Fruit fly (Drosophila melanogaster) whole organism, embryonic: Measurements from ENCODE around the gene Son.

ENCODE experiments used
- Abd-B ChIP-seq: fragments of 200-800 bp; sonication (Bioruptor generic); optimal IDR thresholded peaks from 2 replicates; lab custom pipeline; 2018; ENCODE audit warnings: missing biosample characterization, mild to moderate bottlenecking, missing genetic modification characterization, moderate library complexity
- Adf1 ChIP-seq: fragments of 200-800 bp; sonication (Bioruptor generic); IDR thresholded peaks from 2 replicates; pipeline ENCODE4 v1.3.6; 2022; ENCODE audit warnings: missing biosample characterization, missing genetic modification characterization
- CG10565 ChIP-seq: fragments of 200-800 bp; sonication (Bioruptor generic); optimal IDR thresholded peaks from 3 replicates; lab custom pipeline; 2016; ENCODE audit warnings: missing biosample characterization, mild to moderate bottlenecking, missing genetic modification characterization
- CG11093 ChIP-seq: fragments of 200-800 bp; sonication (Bioruptor generic); IDR thresholded peaks from 3 replicates; pipeline ENCODE4 v1.3.6; 2022; ENCODE audit warnings: missing biosample characterization, missing genetic modification characterization
- CG12219 ChIP-seq: fragments of 200-800 bp; sonication (Bioruptor generic); optimal IDR thresholded peaks from 3 replicates; lab custom pipeline; 2018; ENCODE audit warnings: missing biosample characterization, mild to moderate bottlenecking, missing genetic modification characterization
- CG12942 ChIP-seq: fragments of 200-800 bp; sonication (Bioruptor generic); optimal IDR thresholded peaks from 3 replicates; lab custom pipeline; 2016; ENCODE audit warnings: missing biosample characterization, missing genetic modification characterization
- CG13296 ChIP-seq: fragments of 200-800 bp; sonication (Bioruptor generic); optimal IDR thresholded peaks from 3 replicates; lab custom pipeline; 2018; ENCODE audit warnings: missing biosample characterization, mild to moderate bottlenecking, missing genetic modification characterization
- CG1529 ChIP-seq: fragments of 200-800 bp; sonication (Bioruptor generic); optimal IDR thresholded peaks from 3 replicates; lab custom pipeline; 2018; ENCODE audit warnings: missing biosample characterization, missing genetic modification characterization
- CG17385 ChIP-seq: fragments of 200-800 bp; sonication (Bioruptor generic); optimal IDR thresholded peaks from 3 replicates; lab custom pipeline; 2018; ENCODE audit warnings: missing biosample characterization, mild to moderate bottlenecking, missing genetic modification characterization
- CG17912 ChIP-seq: fragments of 200-800 bp; sonication (Bioruptor generic); optimal IDR thresholded peaks from 2 replicates; lab custom pipeline; 2018; ENCODE audit warnings: missing biosample characterization, mild to moderate bottlenecking, missing genetic modification characterization
- CG1832 ChIP-seq: fragments of 200-800 bp; sonication (Bioruptor generic); optimal IDR thresholded peaks from 2 replicates; lab custom pipeline; 2017; ENCODE audit warnings: missing biosample characterization, mild to moderate bottlenecking, missing genetic modification characterization, inconsistent platforms
- CG30020 ChIP-seq: fragments of 200-800 bp; optimal IDR thresholded peaks from 2 replicates; lab custom pipeline; 2019; ENCODE audit warnings: missing biosample characterization, mild to moderate bottlenecking, missing genetic modification characterization, moderate library complexity
- CG3838 ChIP-seq: fragments of 200-800 bp; sonication (Bioruptor generic); optimal IDR thresholded peaks from 3 replicates; lab custom pipeline; 2016; ENCODE audit warnings: missing biosample characterization, missing genetic modification characterization
- CG3995 ChIP-seq: fragments of 200-800 bp; sonication (Bioruptor generic); optimal IDR thresholded peaks from 3 replicates; lab custom pipeline; 2016; ENCODE audit warnings: missing biosample characterization, missing genetic modification characterization
- CG43689 ChIP-seq: fragments of 200-800 bp; sonication (Bioruptor generic); IDR thresholded peaks from 2 replicates; pipeline ENCODE4 v1.3.6; 2022; ENCODE audit warnings: missing biosample characterization, missing genetic modification characterization
- CG4424 ChIP-seq: fragments of 200-800 bp; sonication (Bioruptor generic); optimal IDR thresholded peaks from 3 replicates; lab custom pipeline; 2016; ENCODE audit warnings: missing biosample characterization, missing genetic modification characterization
- CG4854 ChIP-seq: fragments of 200-800 bp; sonication (Bioruptor generic); optimal IDR thresholded peaks from 2 replicates; lab custom pipeline; 2016; ENCODE audit warnings: missing biosample characterization, missing genetic modification characterization, inconsistent platforms
- CG7987 ChIP-seq: fragments of 200-800 bp; sonication (Bioruptor generic); optimal IDR thresholded peaks from 2 replicates; lab custom pipeline; 2018; ENCODE audit warnings: missing biosample characterization, mild to moderate bottlenecking, missing genetic modification characterization, moderate library complexity
- Chrac-16 ChIP-seq: fragments of 200-800 bp; sonication (Bioruptor generic); optimal IDR thresholded peaks from 3 replicates; lab custom pipeline; 2016; ENCODE audit warnings: missing biosample characterization, missing genetic modification characterization
- Dad ChIP-seq: fragments of 200-800 bp; sonication (Bioruptor generic); optimal IDR thresholded peaks from 3 replicates; lab custom pipeline; 2016; ENCODE audit warnings: missing biosample characterization, missing genetic modification characterization
- Dbx ChIP-seq: fragments of 200-800 bp; sonication (Bioruptor generic); IDR thresholded peaks from 3 replicates; pipeline ENCODE4 v1.3.6; 2022; ENCODE audit warnings: missing biosample characterization, missing genetic modification characterization
- Dek ChIP-seq: fragments of 200-800 bp; sonication (Bioruptor generic); optimal IDR thresholded peaks from 3 replicates; lab custom pipeline; 2019; ENCODE audit warnings: missing biosample characterization, mild to moderate bottlenecking, missing genetic modification characterization, moderate library complexity
- Eip74EF ChIP-seq, 2 experiments: fragments of 200-800 bp in 1 of 2; fragments of >200 bp in 1 of 2; sonication (Bioruptor generic) in 1 of 2; optimal IDR thresholded peaks; 2 replicates each; lab custom pipeline; 2017 to 2019; ENCODE audit warnings: missing biosample characterization in 2 of 2, missing genetic modification characterization in 2 of 2, mild to moderate bottlenecking in 1 of 2, moderate library complexity in 1 of 2
- NC2α ChIP-seq: fragments of 200-800 bp; sonication (Bioruptor generic); optimal IDR thresholded peaks from 2 replicates; lab custom pipeline; 2016; ENCODE audit warnings: missing biosample characterization, missing genetic modification characterization
- ara ChIP-seq: fragments of 200-800 bp; sonication (Bioruptor generic); IDR thresholded peaks from 2 replicates; pipeline ENCODE4 v1.3.6; 2022; ENCODE audit warnings: missing biosample characterization, missing genetic modification characterization
- ase ChIP-seq: fragments of 200-800 bp; sonication (Bioruptor generic); IDR thresholded peaks from 3 replicates; pipeline ENCODE4 v1.3.6; 2022; ENCODE audit warnings: missing biosample characterization, missing genetic modification characterization
- ato ChIP-seq: fragments of 200-800 bp; sonication (Bioruptor generic); IDR thresholded peaks from 2 replicates; pipeline ENCODE4 v1.3.6; 2022; ENCODE audit warnings: missing biosample characterization, missing genetic modification characterization; ENCODE audit not compliant: partially characterized antibody
- caup ChIP-seq: fragments of 200-800 bp; sonication (Bioruptor generic); optimal IDR thresholded peaks from 3 replicates; lab custom pipeline; 2017; ENCODE audit warnings: missing biosample characterization, mild to moderate bottlenecking, missing genetic modification characterization, moderate library complexity; ENCODE audit not compliant: severe bottlenecking
- chm ChIP-seq: fragments of 200-800 bp; sonication (Bioruptor generic); IDR thresholded peaks from 2 replicates; pipeline ENCODE4 v1.3.6; 2022; ENCODE audit warnings: missing biosample characterization, missing genetic modification characterization
- corto ChIP-seq: fragments of 200-800 bp; sonication (Bioruptor generic); optimal IDR thresholded peaks from 2 replicates; lab custom pipeline; 2016; ENCODE audit warnings: missing biosample characterization, mild to moderate bottlenecking, missing genetic modification characterization, moderate library complexity
- danr ChIP-seq: fragments of 200-800 bp; sonication (Bioruptor generic); IDR thresholded peaks from 2 replicates; pipeline ENCODE4 v1.3.6; 2022; ENCODE audit warnings: missing biosample characterization, missing genetic modification characterization
- dati ChIP-seq: fragments of 200-800 bp; sonication (Bioruptor generic); IDR thresholded peaks from 2 replicates; pipeline ENCODE4 v1.3.6; 2022; ENCODE audit warnings: missing biosample characterization, missing genetic modification characterization
- disco-r ChIP-seq: fragments of 200-800 bp; sonication (Bioruptor generic); optimal IDR thresholded peaks from 2 replicates; lab custom pipeline; 2016; ENCODE audit warnings: missing biosample characterization, missing genetic modification characterization
- dmrt11E ChIP-seq: fragments of 200-800 bp; sonication (Bioruptor generic); optimal IDR thresholded peaks from 3 replicates; lab custom pipeline; 2018; ENCODE audit warnings: missing biosample characterization, mild to moderate bottlenecking, missing genetic modification characterization, moderate library complexity
- dmrt99B ChIP-seq: fragments of 200-800 bp; sonication (Bioruptor generic); optimal IDR thresholded peaks from 2 replicates; lab custom pipeline; 2018; ENCODE audit warnings: missing biosample characterization, mild to moderate bottlenecking, missing genetic modification characterization, moderate library complexity
- esg ChIP-seq: fragments of 200-800 bp; sonication (Bioruptor generic); conservative IDR thresholded peaks from 2 replicates; pipeline ENCODE4 v1.3.6; 2022; ENCODE audit warnings: missing biosample characterization, missing genetic modification characterization
- gem ChIP-seq: fragments of 200-800 bp; sonication (Bioruptor generic); optimal IDR thresholded peaks from 2 replicates; lab custom pipeline; 2019; ENCODE audit warnings: missing biosample characterization, mild to moderate bottlenecking, missing genetic modification characterization, moderate library complexity
- gro ChIP-seq: fragments of 200-800 bp; sonication (Bioruptor generic); optimal IDR thresholded peaks from 2 replicates; lab custom pipeline; 2016; ENCODE audit warnings: missing biosample characterization, missing genetic modification characterization
- her ChIP-seq: fragments of 200-800 bp; sonication (Bioruptor generic); optimal IDR thresholded peaks from 2 replicates; lab custom pipeline; 2016; ENCODE audit warnings: missing biosample characterization, missing genetic modification characterization
- kah ChIP-seq: fragments of 200-800 bp; sonication (Bioruptor generic); optimal IDR thresholded peaks from 2 replicates; lab custom pipeline; 2018; ENCODE audit warnings: missing biosample characterization, mild to moderate bottlenecking, missing genetic modification characterization
- lmd ChIP-seq: fragments of 200-800 bp; sonication (Bioruptor generic); IDR thresholded peaks from 2 replicates; pipeline ENCODE4 v1.3.6; 2022; ENCODE audit warnings: missing biosample characterization, missing genetic modification characterization
- prd ChIP-seq, 3 experiments: fragments of >200 bp in 2 of 3; fragments of 200-800 bp in 1 of 3; sonication (Bioruptor generic) in 1 of 3; optimal IDR thresholded peaks in 2 of 3; IDR thresholded peaks in 1 of 3; 2 replicates in 2 of 3; 3 replicates in 1 of 3; pipeline versions ENCODE4 v1.3.6 to Lab custom; 2017 to 2022; ENCODE audit warnings: missing biosample characterization in 1 of 3, missing genetic modification characterization in 1 of 3
- seq ChIP-seq: fragments of 200-800 bp; sonication (Bioruptor generic); IDR thresholded peaks from 2 replicates; pipeline ENCODE4 v1.3.6; 2022; ENCODE audit warnings: missing biosample characterization, missing genetic modification characterization
- sisA ChIP-seq: fragments of 200-800 bp; sonication (Bioruptor generic); IDR thresholded peaks from 2 replicates; pipeline ENCODE4 v1.3.6; 2022; ENCODE audit warnings: missing biosample characterization, missing genetic modification characterization
- so ChIP-seq: fragments of 200-800 bp; sonication (Bioruptor generic); IDR thresholded peaks from 3 replicates; pipeline ENCODE4 v1.3.6; 2022; ENCODE audit warnings: missing biosample characterization, missing genetic modification characterization
- tna ChIP-seq: fragments of 200-800 bp; sonication (Bioruptor generic); IDR thresholded peaks from 2 replicates; pipeline ENCODE4 v1.3.6; 2022; ENCODE audit warnings: missing biosample characterization, missing genetic modification characterization; ENCODE audit not compliant: partially characterized antibody
- ttk ChIP-seq: fragments of 200-800 bp; sonication (Bioruptor generic); IDR thresholded peaks from 2 replicates; pipeline ENCODE4 v2.1.2; 2022; ENCODE audit warnings: missing biosample characterization, missing genetic modification characterization
- usp ChIP-seq: fragments of >200 bp; optimal IDR thresholded peaks from 2 replicates; lab custom pipeline; 2017; ENCODE audit warnings: missing biosample characterization, missing genetic modification characterization
- vfl ChIP-seq: fragments of 200-800 bp; sonication (Bioruptor generic); optimal IDR thresholded peaks from 2 replicates; lab custom pipeline; 2016; ENCODE audit warnings: missing biosample characterization, missing genetic modification characterization
- vnd ChIP-seq: fragments of 200-800 bp; sonication (Bioruptor generic); IDR thresholded peaks from 3 replicates; pipeline ENCODE4 v1.3.6; 2022; ENCODE audit warnings: missing biosample characterization, missing genetic modification characterization; ENCODE audit not compliant: partially characterized antibody

Son gene

dm6 chr3R:9590952-9591532 is 13.2 kb downstream of the Son start, which contains the start of the genes bocks and CG8312 (continued):
- TF ChIP-seq dmrt99B (tag; lab: Kevin White, UChicago): no peak
- TF ChIP-seq gem (tag; lab: Kevin White, UChicago): peak; percentile 24
- TF ChIP-seq CG17385 (GFP tag; lab: Kevin White, UChicago): peak; percentile 29
- TF ChIP-seq CG3995 (GFP tag; lab: Kevin White, UChicago): peak; percentile 88
- TF ChIP-seq tna (GFP tag; lab: Robert Waterston, UW): no peak
- TF ChIP-seq CG7987 (GFP tag; lab: Kevin White, UChicago): peak; percentile 8
- TF ChIP-seq kah: peak; percentile 100
- TF ChIP-seq so (GFP tag; lab: Robert Waterston, UW): no peak
- TF ChIP-seq CG4854: peak; percentile 3
- no peak for TF ChIP-seq Adf1 (GFP tag; lab: Robert Waterston, UW)
- TF ChIP-seq Eip74EF (GFP tag; optimal IDR thresholded peaks at IDR 0.05; lab: Kevin White, UChicago): no peak
- peak; percentile 64 for TF ChIP-seq CG17912 (GFP tag; lab: Kevin White, UChicago)
- TF ChIP-seq danr (GFP tag; lab: Robert Waterston, UW): no peak
- TF ChIP-seq vnd (GFP tag; lab: Robert Waterston, UW): no peak
- TF ChIP-seq vfl (GFP tag; lab: Kevin White, UChicago): no peak
- TF ChIP-seq Dad (GFP tag; lab: Kevin White, UChicago): peak; percentile 59
- peak; percentile 5 for TF ChIP-seq CG12942 (GFP tag; lab: Kevin White, UChicago)
- TF ChIP-seq esg (GFP tag; lab: Robert Waterston, UW): no peak
- no peak for TF ChIP-seq chm
- TF ChIP-seq Abd-B (GFP tag; lab: Kevin White, UChicago): peak; percentile 34
- peak; percentile 3 for TF ChIP-seq Chrac-16 (GFP tag; lab: Kevin White, UChicago)
- no peak for TF ChIP-seq dati
- no peak for TF ChIP-seq ara (GFP tag; lab: Robert Waterston, UW)
- no peak for TF ChIP-seq Dbx (GFP tag; lab: Robert Waterston, UW)
- TF ChIP-seq CG4424 (GFP tag; lab: Kevin White, UChicago): peak; percentile 50
- peak; percentile 15 for TF ChIP-seq disco-r (GFP tag; lab: Kevin White, UChicago)
- TF ChIP-seq ato (GFP tag; lab: Robert Waterston, UW): no peak
- TF ChIP-seq CG3838 (GFP tag; lab: Kevin White, UChicago): peak; percentile 80
- no peak for TF ChIP-seq NC2α (GFP tag; lab: Kevin White, UChicago)
- no peak for TF ChIP-seq CG1832 (GFP tag; lab: Kevin White, UChicago)
- peak; percentile 45 for TF ChIP-seq CG30020 (tag; lab: Kevin White, UChicago)
- TF ChIP-seq CG10565 (GFP tag; lab: Kevin White, UChicago): no peak
- TF ChIP-seq dmrt11E (tag; lab: Kevin White, UChicago): peak; percentile 16
- TF ChIP-seq CG1529 (GFP tag; lab: Kevin White, UChicago): no peak
- TF ChIP-seq prd (optimal IDR thresholded peaks at IDR 0.05; lab: Kevin White, UChicago): no peak
- no peak for TF ChIP-seq prd (GFP tag; IDR thresholded peaks at IDR 0.05; lab: Robert Waterston, UW)
- TF ChIP-seq ttk (GFP tag; lab: Robert Waterston, UW): no peak
- TF ChIP-seq sisA (GFP tag; lab: Robert Waterston, UW): no peak
- TF ChIP-seq caup (GFP tag; lab: Kevin White, UChicago): peak; percentile 64
- no peak for TF ChIP-seq lmd (GFP tag; lab: Robert Waterston, UW)
- no peak for TF ChIP-seq corto (GFP tag; lab: Kevin White, UChicago)
- TF ChIP-seq seq (GFP tag; lab: Robert Waterston, UW): no peak
- TF ChIP-seq usp (GFP tag; lab: Kevin White, UChicago): no peak
- TF ChIP-seq Dek (tag; lab: Kevin White, UChicago): no peak
- peak; percentile 69 for TF ChIP-seq gro (GFP tag; lab: Kevin White, UChicago)
- peak; percentile 30 for TF ChIP-seq her (GFP tag; lab: Kevin White, UChicago)
- TF ChIP-seq CG43689 (GFP tag; lab: Robert Waterston, UW): no peak
- no peak for TF ChIP-seq CG11093
- no peak for TF ChIP-seq CG12219
- peak; percentile 42 for TF ChIP-seq CG13296 (GFP tag; lab: Kevin White, UChicago)
- TF ChIP-seq ase (GFP tag; lab: Robert Waterston, UW): no peak
